Worm (Caenorhabditis elegans): ENCODE results near the gene ocr-2.
A peak's percentile ranks its signal among the peaks of the same experiment; 100 is the strongest.

Gene ocr-2

DNA sequence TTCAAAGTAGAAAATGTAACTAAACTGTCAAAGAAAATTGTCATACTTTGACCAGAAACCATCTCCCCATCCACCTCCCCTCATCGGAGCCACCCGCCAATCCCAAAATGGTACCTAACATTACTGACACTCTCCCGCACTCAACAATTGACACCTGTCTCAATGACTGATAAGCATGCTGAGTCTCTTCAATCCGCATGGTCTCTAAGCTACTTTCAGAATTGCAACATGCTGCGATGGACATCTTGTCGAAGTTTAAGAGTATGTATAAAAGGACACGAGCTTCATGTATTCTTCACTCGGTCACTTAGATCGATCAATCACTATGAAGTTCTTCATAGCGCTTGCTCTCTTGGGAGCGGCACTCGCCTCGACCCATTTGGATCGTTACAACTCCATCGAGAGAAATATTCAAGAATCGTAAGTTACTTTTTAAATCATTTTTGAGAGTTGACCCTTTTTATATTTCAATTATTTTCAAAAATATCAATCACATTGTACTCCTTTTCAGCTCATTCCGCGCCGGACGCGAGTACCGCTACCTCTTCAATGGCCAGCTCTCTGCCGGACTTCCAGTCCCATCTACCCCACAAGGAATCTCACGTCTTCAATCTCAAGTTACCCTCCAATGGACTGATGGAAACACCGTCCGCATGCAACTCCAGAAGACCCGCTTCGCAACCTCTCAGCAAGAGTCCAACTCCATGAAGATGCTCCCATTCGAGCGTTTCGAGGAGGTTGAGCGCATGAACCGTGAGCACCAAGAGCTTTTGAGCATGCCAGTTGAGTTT, 41.2 kb upstream of the ocr-2 start, which contains the start of gene vit-6:
Gene vit-6, plus strand, starts transcription at position 310 of the 791 bp plus-strand sequence.
- TF ChIP-seq nhr-28 (tag; optimal IDR thresholded peaks at IDR 0.05) (no peak), unc-120 (tag; optimal IDR thresholded peaks at IDR 0.05; ENCODE audit: poor library complexity, severe bottlenecking) (no peak), ztf-11 (tag; optimal IDR thresholded peaks at IDR 0.05) (no peak), ceh-43 (GFP tag; optimal IDR thresholded peaks at IDR 0.05) (no peak), cnd-1 (tag; optimal IDR thresholded peaks at IDR 0.05) (no peak), nhr-2 (tag; optimal IDR thresholded peaks at IDR 0.05) (no peak), snpc-4 (tag; optimal IDR thresholded peaks at IDR 0.05) (no peak), unc-39 (tag; optimal IDR thresholded peaks at IDR 0.05) (no peak)

DNA sequence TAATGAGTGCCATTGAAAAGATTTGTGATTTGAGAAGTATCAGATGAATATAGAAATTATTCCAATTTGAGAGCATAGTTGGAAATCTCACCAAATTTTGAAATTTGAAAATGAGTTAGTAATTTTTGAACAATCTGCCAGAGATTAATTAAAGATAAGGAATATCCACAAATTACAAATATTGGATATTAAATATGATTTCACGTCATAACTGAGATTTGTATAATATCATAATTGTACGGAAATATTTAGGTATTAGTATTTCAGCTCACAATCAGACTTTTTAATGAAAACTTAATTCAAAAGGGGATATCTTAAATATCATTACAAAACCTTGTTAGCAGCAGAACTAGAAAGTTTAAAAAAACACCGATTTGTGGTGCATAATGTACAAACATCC, 40.0 kb upstream of the ocr-2 start, which contains the start of gene K07H8.7:
Gene K07H8.7, minus strand, starts transcription at position 101 of the 400 bp plus-strand sequence.
- TF ChIP-seq unc-39 (tag; optimal IDR thresholded peaks at IDR 0.05) (no peak), mep-1 (tag; optimal IDR thresholded peaks at IDR 0.05) (no peak), sptf-1 (tag; optimal IDR thresholded peaks at IDR 0.05) (no peak), ceh-43 (GFP tag; optimal IDR thresholded peaks at IDR 0.05) (no peak), ceh-39 (tag; optimal IDR thresholded peaks at IDR 0.05) (no peak)

DNA sequence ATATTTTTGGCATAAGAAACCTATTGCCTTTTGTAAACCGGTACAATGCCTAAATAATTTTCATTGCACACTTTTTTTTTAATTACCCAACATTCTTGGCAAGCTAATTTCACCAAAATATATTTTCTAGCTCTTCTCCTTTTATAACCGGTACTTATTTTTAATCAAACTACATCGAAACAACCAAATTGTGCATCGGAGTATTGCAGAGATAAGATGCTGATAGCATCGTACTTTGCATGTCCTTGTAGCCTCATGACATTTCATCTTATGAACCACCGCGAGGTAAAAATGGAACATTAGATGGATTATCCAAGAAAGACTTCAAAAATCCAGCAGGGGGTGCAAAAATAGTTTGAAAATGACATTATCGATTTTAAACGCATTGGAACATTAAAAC, 35.3 kb upstream of the ocr-2 start:
- TF ChIP-seq cnd-1 (tag; optimal IDR thresholded peaks at IDR 0.05) = no peak
- TF ChIP-seq elt-1 (tag; optimal IDR thresholded peaks at IDR 0.05; ENCODE audit: borderline replicate concordance, insufficient read depth) = peak; percentile 56
- TF ChIP-seq nhr-237 (tag; optimal IDR thresholded peaks at IDR 0.05) = no peak
- TF ChIP-seq sem-2 (GFP tag; optimal IDR thresholded peaks at IDR 0.05) = no peak

DNA sequence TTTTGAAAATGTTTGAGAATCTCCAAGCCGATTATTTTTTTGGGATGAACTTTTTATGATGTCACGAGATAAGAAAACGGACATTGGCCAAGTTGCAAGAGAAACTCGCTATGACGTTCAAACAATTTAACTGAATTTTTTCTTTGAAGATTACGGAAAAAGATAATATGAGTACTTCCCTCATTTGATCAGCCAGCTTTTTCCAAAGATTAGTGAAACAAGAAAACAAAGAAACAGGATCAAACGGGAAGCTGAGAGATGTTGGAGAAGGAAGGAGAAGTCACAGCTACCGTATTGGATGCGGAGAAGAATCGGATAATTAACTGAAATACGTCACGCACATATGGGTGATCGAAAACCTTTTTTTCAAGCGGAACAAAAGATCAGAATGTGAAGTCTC, 34.3 kb upstream of the ocr-2 start:
- TF ChIP-seq elt-1 (tag; optimal IDR thresholded peaks at IDR 0.05; ENCODE audit: borderline replicate concordance, insufficient read depth) = peak; percentile 16
- no peak for TF ChIP-seq mab-5 (tag; optimal IDR thresholded peaks at IDR 0.05)
- TF ChIP-seq bed-3 (GFP tag; optimal IDR thresholded peaks at IDR 0.05) = no peak
- no peak for TF ChIP-seq nhr-12 (tag; optimal IDR thresholded peaks at IDR 0.05)

DNA sequence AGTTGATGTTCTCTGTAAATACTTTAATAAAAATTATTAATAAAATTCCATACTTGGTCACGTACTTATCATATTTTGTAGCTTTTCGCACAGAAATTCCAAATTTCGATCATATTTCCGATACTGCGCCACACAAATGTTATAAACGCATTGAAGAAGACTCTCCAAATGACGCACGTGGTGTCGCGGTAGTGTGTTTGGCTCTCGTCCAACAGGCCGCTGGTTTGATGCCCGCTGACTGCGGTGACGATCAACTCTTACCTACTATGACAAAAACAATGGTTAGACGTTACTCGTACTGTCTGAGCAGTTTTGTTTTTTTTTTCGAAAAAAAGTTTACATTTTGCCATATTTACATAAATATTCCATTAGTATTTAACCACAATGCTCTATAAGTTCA, 33.0 kb upstream of the ocr-2 start:
- TF ChIP-seq lsy-2 (tag; optimal IDR thresholded peaks at IDR 0.05) (peak; percentile 47), elt-1 (tag; optimal IDR thresholded peaks at IDR 0.05; ENCODE audit: borderline replicate concordance, insufficient read depth) (peak; percentile 66), nhr-28 (tag; optimal IDR thresholded peaks at IDR 0.05) (peak; percentile 80), pha-4 (tag; optimal IDR thresholded peaks at IDR 0.05) (peak; percentile 86), mep-1 (tag; optimal IDR thresholded peaks at IDR 0.05) (peak; percentile 73), ceh-83 (GFP tag; optimal IDR thresholded peaks at IDR 0.05) (peak; percentile 99), zip-8 (tag; optimal IDR thresholded peaks at IDR 0.05) (no peak), lin-32 (GFP tag; optimal IDR thresholded peaks at IDR 0.05) (peak; percentile 97), blmp-1 (tag; optimal IDR thresholded peaks at IDR 0.05) (peak; percentile 5), ham-2 (GFP tag; optimal IDR thresholded peaks at IDR 0.05) (peak; percentile 89), nhr-2 (tag; optimal IDR thresholded peaks at IDR 0.05) (no peak), M03D4.4 (tag; optimal IDR thresholded peaks at IDR 0.05) (peak; percentile 97), bed-3 (GFP tag; optimal IDR thresholded peaks at IDR 0.05) (peak; percentile 94), ztf-11 (tag; optimal IDR thresholded peaks at IDR 0.05) (peak; percentile 15), cnd-1 (tag; optimal IDR thresholded peaks at IDR 0.05) (peak; percentile 97), ceh-43 (GFP tag; optimal IDR thresholded peaks at IDR 0.05) (peak; percentile 95), sptf-1 (tag; optimal IDR thresholded peaks at IDR 0.05) (peak; percentile 98), unc-39 (tag; optimal IDR thresholded peaks at IDR 0.05) (peak; percentile 68), unc-62 (GFP tag; optimal IDR thresholded peaks at IDR 0.05) (peak; percentile 64), sem-2 (GFP tag; optimal IDR thresholded peaks at IDR 0.05) (peak; percentile 95), flh-1 (GFP tag; optimal IDR thresholded peaks at IDR 0.05) (peak; percentile 92), nhr-12 (tag; optimal IDR thresholded peaks at IDR 0.05) (peak; percentile 5), unc-120 (tag; optimal IDR thresholded peaks at IDR 0.05; ENCODE audit: poor library complexity, severe bottlenecking) (peak; percentile 97), drap-1 (GFP tag; optimal IDR thresholded peaks at IDR 0.05) (peak; percentile 98), lin-13 (tag; optimal IDR thresholded peaks at IDR 0.05) (peak; percentile 30), tbx-8 (GFP tag; optimal IDR thresholded peaks at IDR 0.05) (peak; percentile 92), elt-3 (tag; optimal IDR thresholded peaks at IDR 0.05) (peak; percentile 77), snpc-4 (tag; optimal IDR thresholded peaks at IDR 0.05) (no peak), nhr-76 (tag; optimal IDR thresholded peaks at IDR 0.05) (peak; percentile 49), nhr-237 (tag; optimal IDR thresholded peaks at IDR 0.05) (peak; percentile 23), hlh-1 (tag; optimal IDR thresholded peaks at IDR 0.05) (peak; percentile 45), mls-2 (tag; optimal IDR thresholded peaks at IDR 0.05) (peak; percentile 98), ceh-39 (tag; optimal IDR thresholded peaks at IDR 0.05) (no peak), mab-5 (tag; optimal IDR thresholded peaks at IDR 0.05) (no peak), ces-1 (GFP tag; optimal IDR thresholded peaks at IDR 0.05) (peak; percentile 2)
